Fruit fly (Drosophila melanogaster): ENCODE results near the gene CG13133.

The CG13133 gene

DNA sequence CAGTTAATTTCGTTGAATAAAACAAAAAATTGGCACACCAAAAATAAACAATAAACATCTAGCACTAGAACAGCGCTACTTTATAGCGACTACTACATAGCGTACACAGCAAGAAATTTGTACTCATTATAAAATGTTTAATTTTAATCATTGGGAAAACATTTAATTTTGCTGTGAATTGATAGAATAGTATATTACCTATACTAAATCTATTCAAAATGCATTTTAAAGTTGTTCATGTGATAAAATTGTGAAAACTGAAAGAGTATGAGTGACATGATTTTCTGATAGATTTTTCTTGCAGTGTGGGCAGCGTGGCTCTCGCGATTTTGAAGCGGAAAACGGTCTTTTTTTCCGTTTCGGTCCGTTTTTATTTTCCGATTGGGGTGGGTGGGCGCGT, 30.9 kb downstream of the CG13133 start (continued):
- no peak for TF ChIP-seq mirr (GFP tag; optimal IDR thresholded peaks at IDR 0.05)
- TF ChIP-seq exex (tag; optimal IDR thresholded peaks at IDR 0.05), result no peak
- no peak for TF ChIP-seq CG2116 (GFP tag; optimal IDR thresholded peaks at IDR 0.05)
- TF ChIP-seq seq (GFP tag; IDR thresholded peaks at IDR 0.05), result peak; percentile 40; the same call in 1 of the 2 replicates
- no peak for TF ChIP-seq CG9609 (GFP tag; optimal IDR thresholded peaks at IDR 0.05)
- no peak for TF ChIP-seq CTCF (GFP tag; optimal IDR thresholded peaks at IDR 0.05)
- TF ChIP-seq Atf3 (GFP tag; optimal IDR thresholded peaks at IDR 0.05), result no peak
- TF ChIP-seq mam (GFP tag; optimal IDR thresholded peaks at IDR 0.05), result peak; percentile 16
- TF ChIP-seq lab (GFP tag; optimal IDR thresholded peaks at IDR 0.05), result peak; percentile 34
- TF ChIP-seq ato (GFP tag; IDR thresholded peaks at IDR 0.05; ENCODE audit: partially characterized antibody), result no peak
- TF ChIP-seq Aef1 (GFP tag; IDR thresholded peaks at IDR 0.05), result 0 out of 3 replicates have a peak, but pooled peaks have one; percentile 20
- no peak for TF ChIP-seq sima (GFP tag; optimal IDR thresholded peaks at IDR 0.05)
- TF ChIP-seq CG8944 (GFP tag; optimal IDR thresholded peaks at IDR 0.05), result no peak
- no peak for TF ChIP-seq CG4360 (GFP tag; IDR thresholded peaks at IDR 0.05)
- no peak for TF ChIP-seq usp (GFP tag; optimal IDR thresholded peaks at IDR 0.05)
- TF ChIP-seq TFAM (GFP tag; optimal IDR thresholded peaks at IDR 0.05), result no peak
- TF ChIP-seq CG7928 (GFP tag; optimal IDR thresholded peaks at IDR 0.05), result no peak
- no peak for TF ChIP-seq Fer2 (tag; optimal IDR thresholded peaks at IDR 0.05)
- TF ChIP-seq cg (GFP tag; optimal IDR thresholded peaks at IDR 0.05), result no peak
- TF ChIP-seq al (GFP tag; IDR thresholded peaks at IDR 0.05), result peak; percentile 24; the same call in 1 of the 2 replicates
- peak; percentile 5 for TF ChIP-seq HHEX (GFP tag; optimal IDR thresholded peaks at IDR 0.05)
- no peak for TF ChIP-seq CG14965 (GFP tag; optimal IDR thresholded peaks at IDR 0.05; ENCODE audit: borderline replicate concordance)
- TF ChIP-seq Bdp1 (GFP tag; optimal IDR thresholded peaks at IDR 0.05), result no peak
- TF ChIP-seq CG11723 (GFP tag; optimal IDR thresholded peaks at IDR 0.05), result no peak
- peak; percentile 36 for TF ChIP-seq CG12391 (tag; optimal IDR thresholded peaks at IDR 0.05)
- TF ChIP-seq h (optimal IDR thresholded peaks at IDR 0.05), result no peak
- TF ChIP-seq HLHmδ (GFP tag; optimal IDR thresholded peaks at IDR 0.05), result no peak
- TF ChIP-seq CG8089 (GFP tag; optimal IDR thresholded peaks at IDR 0.05), result no peak
- no peak for TF ChIP-seq CG30020 (tag; optimal IDR thresholded peaks at IDR 0.05)
- no peak for TF ChIP-seq CG2202 (tag; optimal IDR thresholded peaks at IDR 0.05)
- no peak for TF ChIP-seq Fer1 (GFP tag; optimal IDR thresholded peaks at IDR 0.05)
- no peak for TF ChIP-seq CG14014 (GFP tag; IDR thresholded peaks at IDR 0.05)
- no peak for TF ChIP-seq D (optimal IDR thresholded peaks at IDR 0.05)
- no peak for TF ChIP-seq D (GFP tag; optimal IDR thresholded peaks at IDR 0.05)
- 0 out of 2 replicates have a peak, but pooled peaks have one; percentile 18 for TF ChIP-seq CG7372 (GFP tag; IDR thresholded peaks at IDR 0.05)

DNA sequence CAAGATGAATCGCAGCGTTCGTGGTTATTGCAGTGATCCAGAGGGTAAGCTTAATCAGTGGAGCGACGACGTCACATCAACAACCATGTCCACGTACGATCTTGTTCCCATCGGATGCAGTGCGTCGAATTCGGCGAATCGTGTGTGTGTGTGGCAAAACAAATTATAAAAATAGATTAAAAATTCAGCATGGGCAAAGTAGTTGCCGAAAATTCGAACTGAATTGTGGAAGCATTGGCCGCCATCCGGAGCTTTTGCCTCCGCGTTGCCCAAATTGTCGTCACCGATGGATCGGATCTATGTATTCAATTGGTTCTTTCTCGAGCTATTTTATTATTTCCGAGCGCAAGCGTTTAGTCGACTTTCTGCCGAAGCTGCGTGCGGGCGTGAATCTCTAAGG, 31.7 kb downstream of the CG13133 start, which contains the start of gene Spn31A:
Spn31A (plus strand) TSS at position 301 of the 400 bp plus-strand sequence.
- TF ChIP-seq Deaf1 (tag; optimal IDR thresholded peaks at IDR 0.05) (peak; percentile 36), CG12769 (tag; optimal IDR thresholded peaks at IDR 0.05) (peak; percentile 7), CG8765 (GFP tag; IDR thresholded peaks at IDR 0.05) (no peak), CG42726 (GFP tag; IDR thresholded peaks at IDR 0.05; ENCODE audit: partially characterized antibody) (no peak), psq (GFP tag; optimal IDR thresholded peaks at IDR 0.05) (no peak), ash1 (GFP tag; optimal IDR thresholded peaks at IDR 0.05) (no peak), nmo (GFP tag; optimal IDR thresholded peaks at IDR 0.05) (no peak), chinmo (GFP tag; IDR thresholded peaks at IDR 0.05; ENCODE audit: partially characterized antibody) (0 out of 4 replicates have a peak, but pooled peaks have one; percentile 16)
